Worm (Caenorhabditis elegans) whole organism, L4/young adult: ENCODE data around the gene srw-9.

Experiments
- W03F9.2 ChIP-seq: fragments of 150-350 bp; optimal IDR thresholded peaks from 2 replicates; lab custom pipeline; 2014; ENCODE audit warnings: missing biosample characterization, missing genetic modification characterization
- dao-5 ChIP-seq: sonication (generic microtip); optimal IDR thresholded peaks from 2 replicates; lab custom pipeline; 2016; ENCODE audit warnings: missing genotype, missing genetic modification characterization, moderate library complexity, missing compliant biosample characterization

DNA sequence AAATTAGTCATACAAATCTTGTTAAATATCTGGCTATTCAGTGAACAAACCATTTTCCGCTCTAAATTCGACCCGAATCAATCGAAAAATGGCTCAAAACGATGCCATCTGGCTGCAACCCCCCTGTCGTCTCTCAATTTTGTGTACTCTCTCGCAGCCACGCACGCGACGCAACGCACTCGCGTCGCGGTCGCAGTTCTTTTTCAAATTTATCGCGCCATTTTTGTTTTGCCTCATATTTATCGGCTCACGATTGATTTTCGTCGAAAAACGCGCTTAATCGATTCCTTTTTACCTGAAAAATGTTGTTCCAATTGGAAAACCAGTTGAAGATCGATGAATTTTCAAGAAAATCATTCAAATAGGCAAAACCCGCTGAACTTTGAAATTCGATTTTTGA, 43.6 kb upstream of the srw-9 start:
- TF ChIP-seq W03F9.2 (no peak), dao-5 (tag; lab: Kevin White, UChicago) (no peak)
